Worm (Caenorhabditis elegans): ENCODE measurements around the gene best-13.

best-13 gene

DNA sequence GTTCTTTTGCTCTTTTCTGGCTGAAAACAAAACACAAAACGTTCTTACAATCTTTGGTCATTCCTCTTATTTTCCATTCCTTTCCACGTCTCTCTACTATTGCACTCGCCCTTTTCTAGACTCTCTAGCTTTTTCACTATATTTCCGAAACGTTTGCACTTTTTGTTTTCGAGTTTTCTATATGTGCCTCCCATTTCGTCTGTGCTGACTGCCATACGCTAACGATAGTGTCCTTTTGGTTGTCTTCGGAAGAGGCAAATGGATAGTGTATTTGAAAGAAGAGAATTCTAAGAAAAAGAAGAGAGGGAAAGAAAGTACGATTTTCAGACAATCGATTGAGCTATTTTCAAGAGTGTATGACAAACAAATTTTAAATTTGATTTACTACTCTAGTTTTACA, 30.9 kb upstream of the best-13 start (continued):
- TF ChIP-seq nhr-47 (tag; optimal IDR thresholded peaks at IDR 0.05) = no peak
- no peak for TF ChIP-seq tlp-1 (tag; optimal IDR thresholded peaks at IDR 0.05)
- TF ChIP-seq aly-2 (tag; optimal IDR thresholded peaks at IDR 0.05) = no peak
- no peak for TF ChIP-seq C04F5.9 (tag; optimal IDR thresholded peaks at IDR 0.05)
- peak in 1 of 2 experiments; percentile 11 for TF ChIP-seq lsy-2 (tag; optimal IDR thresholded peaks at IDR 0.05)
- no peak for TF ChIP-seq mab-9 (GFP tag; IDR thresholded peaks at IDR 0.05)
- no peak for TF ChIP-seq lin-13 (GFP tag; optimal IDR thresholded peaks at IDR 0.05)
- TF ChIP-seq swsn-7 (tag; optimal IDR thresholded peaks at IDR 0.05) = no peak
- no peak for TF ChIP-seq tbx-2 (tag; optimal IDR thresholded peaks at IDR 0.05)
- TF ChIP-seq grh-1 (GFP tag; IDR thresholded peaks at IDR 0.05) = no peak
- no peak for TF ChIP-seq pqm-1 (tag; optimal IDR thresholded peaks at IDR 0.05)
- no peak for TF ChIP-seq hpl-2 (GFP tag; optimal IDR thresholded peaks at IDR 0.05)
- no peak for TF ChIP-seq unc-30 (tag; optimal IDR thresholded peaks at IDR 0.05)
- TF ChIP-seq fkh-4 (tag; optimal IDR thresholded peaks at IDR 0.05; ENCODE audit: borderline replicate concordance) = no peak
- TF ChIP-seq unc-130 (tag; optimal IDR thresholded peaks at IDR 0.05) = no peak
- TF ChIP-seq snu-23 (GFP tag; optimal IDR thresholded peaks at IDR 0.05) = peak; percentile 8
- TF ChIP-seq unc-86 (tag; optimal IDR thresholded peaks at IDR 0.05) = no peak
- no peak for TF ChIP-seq snpc-4 (tag; optimal IDR thresholded peaks at IDR 0.05)
- TF ChIP-seq ets-5 (GFP tag; IDR thresholded peaks at IDR 0.05) = no peak
- TF ChIP-seq F16B12.6 (tag; optimal IDR thresholded peaks at IDR 0.05) = no peak
- TF ChIP-seq unc-98 (GFP tag; IDR thresholded peaks at IDR 0.05) = no peak
- no peak for TF ChIP-seq hlh-4 (tag; optimal IDR thresholded peaks at IDR 0.05)
- no peak for TF ChIP-seq egl-27 (tag; optimal IDR thresholded peaks at IDR 0.05)
- no peak for TF ChIP-seq lir-3 (tag; optimal IDR thresholded peaks at IDR 0.05; ENCODE audit: poor library complexity)
- peak; percentile 64 for TF ChIP-seq lin-14 (GFP tag; optimal IDR thresholded peaks at IDR 0.05)

DNA sequence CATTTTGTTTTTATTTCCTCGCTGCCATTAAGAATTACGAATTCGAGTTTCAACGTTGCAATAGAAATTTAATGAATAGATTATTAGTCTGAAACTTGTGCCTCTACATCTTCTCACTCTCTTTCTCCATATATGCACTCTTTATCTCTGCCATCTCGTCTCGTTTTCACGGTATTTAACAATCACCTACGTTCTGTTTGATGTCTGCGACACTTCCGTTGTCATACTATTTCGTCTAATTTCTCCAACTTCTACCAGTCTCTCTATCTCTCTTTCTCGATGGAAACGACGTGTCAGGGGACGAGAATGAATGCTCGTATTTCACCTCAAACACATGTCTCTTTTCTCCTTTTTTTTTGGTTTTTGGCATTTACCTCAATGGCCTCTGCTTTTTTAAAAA, 29.9 kb upstream of the best-13 start:
- TF ChIP-seq sox-4 (tag; optimal IDR thresholded peaks at IDR 0.05) = no peak
- no peak for TF ChIP-seq lin-13 (GFP tag; optimal IDR thresholded peaks at IDR 0.05)
- peak; percentile 43 to 60 for TF ChIP-seq lin-35 (GFP tag; optimal IDR thresholded peaks at IDR 0.05)
- no peak for TF ChIP-seq irx-1 (tag; optimal IDR thresholded peaks at IDR 0.05)
- no peak for TF ChIP-seq F16B12.6 (tag; optimal IDR thresholded peaks at IDR 0.05)
- no peak for TF ChIP-seq pqm-1 (tag; optimal IDR thresholded peaks at IDR 0.05)
- no peak; the same call in 1 of the 2 replicates for TF ChIP-seq grh-1 (GFP tag; IDR thresholded peaks at IDR 0.05)
- no peak for TF ChIP-seq C04F5.9 (tag; optimal IDR thresholded peaks at IDR 0.05)
- peak; percentile 63 to 75 for TF ChIP-seq efl-1 (optimal IDR thresholded peaks at IDR 0.05)
- no peak for TF ChIP-seq efl-1 (GFP tag; optimal IDR thresholded peaks at IDR 0.05 in 1 of 2)
- no peak for TF ChIP-seq mef-2 (tag; optimal IDR thresholded peaks at IDR 0.05)
- TF ChIP-seq Y116A8C.19 (tag; optimal IDR thresholded peaks at IDR 0.05; ENCODE audit: borderline replicate concordance) = no peak
- TF ChIP-seq egl-13 (tag; optimal IDR thresholded peaks at IDR 0.05) = no peak
- peak; percentile 39 for TF ChIP-seq swsn-7 (tag; optimal IDR thresholded peaks at IDR 0.05)
- TF ChIP-seq fkh-10 (GFP tag; optimal IDR thresholded peaks at IDR 0.05) = no peak
- no peak for TF ChIP-seq mab-9 (GFP tag; IDR thresholded peaks at IDR 0.05)
- no peak for TF ChIP-seq efl-3 (GFP tag; optimal IDR thresholded peaks at IDR 0.05)
- peak; percentile 19 for TF ChIP-seq ztf-4 (tag; optimal IDR thresholded peaks at IDR 0.05)
- TF ChIP-seq rnt-1 (tag; optimal IDR thresholded peaks at IDR 0.05) = peak; percentile 49
- TF ChIP-seq ceh-82 (tag; optimal IDR thresholded peaks at IDR 0.05) = peak in 2 of 3 experiments; percentile 26 to 40
- TF ChIP-seq C34B4.2 (tag; optimal IDR thresholded peaks at IDR 0.05) = no peak
- peak; percentile 46 for TF ChIP-seq elt-2 (tag; optimal IDR thresholded peaks at IDR 0.05)
- TF ChIP-seq blmp-1 (tag; optimal IDR thresholded peaks at IDR 0.05) = peak; percentile 41
- TF ChIP-seq fkh-8 (tag; optimal IDR thresholded peaks at IDR 0.05) = peak; percentile 51
- TF ChIP-seq unc-130 (tag; optimal IDR thresholded peaks at IDR 0.05) = no peak
- no peak for TF ChIP-seq ets-5 (GFP tag; IDR thresholded peaks at IDR 0.05)
- TF ChIP-seq ceh-88 (GFP tag; IDR thresholded peaks at IDR 0.05) = no peak
- peak; percentile 86 for TF ChIP-seq nhr-85 (tag)
- TF ChIP-seq nhr-47 (tag; optimal IDR thresholded peaks at IDR 0.05) = peak; percentile 38
- TF ChIP-seq snpc-4 (tag; optimal IDR thresholded peaks at IDR 0.05) = no peak
- peak; percentile 62 for TF ChIP-seq unc-86 (tag; optimal IDR thresholded peaks at IDR 0.05)
- TF ChIP-seq tbx-2 (tag; optimal IDR thresholded peaks at IDR 0.05) = peak; percentile 39
- TF ChIP-seq elt-3 (tag; optimal IDR thresholded peaks at IDR 0.05) = peak in 1 of 6 experiments; percentile 6
- TF ChIP-seq lir-3 (tag; optimal IDR thresholded peaks at IDR 0.05; ENCODE audit: poor library complexity) = peak; percentile 24
- TF ChIP-seq ceh-8 (GFP tag; optimal IDR thresholded peaks at IDR 0.05) = no peak
- TF ChIP-seq isw-1 (GFP tag; IDR thresholded peaks at IDR 0.05) = no peak
- no peak for TF ChIP-seq vab-15 (tag; optimal IDR thresholded peaks at IDR 0.05)
- peak; percentile 27 for TF ChIP-seq nhr-19 (GFP tag; conservative IDR thresholded peaks at IDR 0.05)
- no peak for TF ChIP-seq pag-3 (tag; optimal IDR thresholded peaks at IDR 0.05; ENCODE audit: borderline replicate concordance, insufficient read depth)

All from whole organism, L1 larva.